Worm (Caenorhabditis elegans) whole organism, L1 larva: Measurements from ENCODE around the gene F21C10.11.
A peak's percentile ranks its signal among the peaks of the same experiment; 100 is the strongest.

Source experiments
- C16A3.4 ChIP-seq: fragments of 150-350 bp; optimal IDR thresholded peaks from 2 replicates; lab custom pipeline; 2014; ENCODE audit warnings: missing biosample characterization, missing genetic modification characterization
- ceh-8 ChIP-seq: fragments of 200-800 bp; sonication (Bioruptor generic); optimal IDR thresholded peaks from 2 replicates; lab custom pipeline; 2018; ENCODE audit warnings: mild to moderate bottlenecking, missing genetic modification characterization, moderate library complexity, missing compliant biosample characterization
- lin-15B ChIP-seq: fragments of 150-350 bp; sonication (generic microtip); optimal IDR thresholded peaks from 3 replicates; lab custom pipeline; 2014; ENCODE audit warnings: missing biosample characterization, missing genetic modification characterization
- mdl-1 ChIP-seq, 2 experiments: fragments of 150-350 bp; optimal IDR thresholded peaks; 2 replicates each; lab custom pipeline; 2014 to 2017; ENCODE audit warnings: missing biosample characterization in 2 of 2, missing genetic modification characterization in 2 of 2, inconsistent platforms in 1 of 2
- nhr-19 ChIP-seq: fragments of 200-800 bp; sonication (Bioruptor generic); conservative IDR thresholded peaks from 2 replicates; pipeline ENCODE4 v1.3.6; 2022; ENCODE audit warnings: missing genetic modification characterization, missing compliant biosample characterization
- nhr-77 ChIP-seq: fragments of 150-350 bp; optimal IDR thresholded peaks from 2 replicates; lab custom pipeline; 2014; ENCODE audit warnings: missing biosample characterization, missing genetic modification characterization
- sptf-1 ChIP-seq: fragments of 150-350 bp; optimal IDR thresholded peaks from 2 replicates; lab custom pipeline; 2014; ENCODE audit warnings: missing biosample characterization, missing genetic modification characterization
- unc-130 ChIP-seq: fragments of 150-350 bp; optimal IDR thresholded peaks from 2 replicates; lab custom pipeline; 2017; ENCODE audit warnings: missing biosample characterization, missing genetic modification characterization, inconsistent platforms
- ztf-11 ChIP-seq, 2 experiments: sonication (generic microtip); optimal IDR thresholded peaks; 2 replicates each; lab custom pipeline; 2016 to 2017; ENCODE audit warnings: missing genetic modification characterization in 2 of 2, missing biosample characterization in 1 of 2, missing compliant biosample characterization in 1 of 2

DNA sequence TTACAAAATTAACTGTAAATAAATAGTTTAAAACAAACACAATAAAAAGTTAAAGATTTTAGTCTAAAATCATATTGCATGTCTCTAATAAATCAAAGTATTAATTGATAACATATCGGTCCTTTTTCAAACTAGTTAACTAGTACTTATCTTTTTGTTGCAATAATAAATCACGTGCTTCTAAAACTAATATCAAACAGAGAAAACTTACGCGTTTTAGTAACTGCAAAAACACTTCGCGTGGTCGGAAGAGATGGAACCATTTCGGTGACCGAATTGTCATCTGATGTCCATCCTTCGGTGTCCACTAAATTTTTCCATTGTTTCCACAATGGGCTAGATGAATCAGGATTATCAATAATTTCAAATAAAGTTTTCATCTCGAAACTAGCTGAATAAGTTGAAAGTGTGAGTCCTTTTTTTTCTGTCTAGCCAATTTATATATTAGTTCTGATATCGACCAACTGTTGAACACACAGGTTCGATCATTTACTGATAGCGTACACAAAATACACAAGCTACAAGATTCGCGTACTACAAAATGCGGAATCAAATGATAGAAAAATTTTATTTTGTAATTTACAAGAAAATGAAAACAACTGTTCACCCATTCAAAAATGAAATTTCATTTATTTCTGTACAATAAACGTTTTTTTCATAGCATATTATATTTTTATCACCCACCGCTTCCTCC is 24.9 kb upstream of the F21C10.11 start, which contains the start of gene F21C10.9:
- TF ChIP-seq mdl-1 (tag; optimal IDR thresholded peaks at IDR 0.05; lab: Kevin White, UChicago) (peak in 1 of 2 experiments; percentile 16), unc-130 (tag; lab: Kevin White, UChicago) (no peak), lin-15B (no peak), sptf-1 (tag; lab: Kevin White, UChicago) (no peak), ztf-11 (tag; optimal IDR thresholded peaks at IDR 0.05; lab: Kevin White, UChicago) (no peak), nhr-19 (GFP tag; lab: Robert Waterston, UW) (peak; percentile 58), ceh-8 (GFP tag; lab: Kevin White, UChicago) (no peak), C16A3.4 (tag; lab: Kevin White, UChicago) (no peak), nhr-77 (tag; lab: Kevin White, UChicago) (no peak)
